Worm (Caenorhabditis elegans): ENCODE results near the gene fut-2.

- TF ChIP-seq him-1 (tag; optimal IDR thresholded peaks at IDR 0.05), result no peak
- no peak for TF ChIP-seq W03F9.2 (tag; optimal IDR thresholded peaks at IDR 0.05)
- no peak for TF ChIP-seq dao-5 (tag; optimal IDR thresholded peaks at IDR 0.05)
Observed at ce11 chrV:6593700-6594244, 18.1 kb upstream of the fut-2 start, which contains the start of gene hcp-1.

Data from whole organism, L4/young adult.